Fruit fly (Drosophila melanogaster) whole organism: ENCODE data around the gene CG4073.

Source experiments
- CG8478 ChIP-seq: fragments of >200 bp; optimal IDR thresholded peaks from 2 replicates; lab custom pipeline; 2018; ENCODE audit warnings: inconsistent platforms
- Dll ChIP-seq: fragments of >200 bp; optimal IDR thresholded peaks from 2 replicates; lab custom pipeline; 2017
- EcR ChIP-seq, 2 experiments: fragments of >200 bp; optimal IDR thresholded peaks; 2 replicates each; lab custom pipeline; 2017; ENCODE audit warnings: missing biosample characterization in 2 of 2, missing genetic modification characterization in 2 of 2, missing genetic modification reagents in 2 of 2
- pan ChIP-seq: fragments of >200 bp; optimal IDR thresholded peaks from 2 replicates; lab custom pipeline; 2017
- psq ChIP-seq: fragments of >200 bp; optimal IDR thresholded peaks from 2 replicates; lab custom pipeline; 2017
- usp ChIP-seq: fragments of >200 bp; optimal IDR thresholded peaks from 2 replicates; lab custom pipeline; 2017; ENCODE audit warnings: missing biosample characterization, missing genetic modification characterization, mixed read lengths

CG4073 gene

DNA sequence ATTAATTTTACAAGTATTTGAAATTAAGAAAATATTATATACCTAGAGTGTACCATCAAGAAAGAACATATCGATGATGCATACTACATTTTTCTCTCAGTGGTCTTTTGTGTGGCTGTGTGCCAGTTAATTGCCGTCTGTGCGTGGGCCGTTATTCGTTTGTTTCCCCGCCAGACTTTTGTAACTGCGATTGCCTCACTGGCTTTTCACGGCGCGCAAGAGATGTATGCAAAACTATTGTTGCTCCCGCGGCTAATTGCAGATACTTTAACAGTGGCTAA lies 33.0 kb upstream of the CG4073 start:
- TF ChIP-seq Dll (lab: Kevin White, UChicago), result no peak
- TF ChIP-seq pan, result no peak
- no peak for TF ChIP-seq EcR (GFP tag; optimal IDR thresholded peaks at IDR 0.05; lab: Kevin White, UChicago)
- TF ChIP-seq psq (lab: Kevin White, UChicago), result no peak
- TF ChIP-seq usp, result no peak
- TF ChIP-seq CG8478 (lab: Kevin White, UChicago), result no peak

DNA sequence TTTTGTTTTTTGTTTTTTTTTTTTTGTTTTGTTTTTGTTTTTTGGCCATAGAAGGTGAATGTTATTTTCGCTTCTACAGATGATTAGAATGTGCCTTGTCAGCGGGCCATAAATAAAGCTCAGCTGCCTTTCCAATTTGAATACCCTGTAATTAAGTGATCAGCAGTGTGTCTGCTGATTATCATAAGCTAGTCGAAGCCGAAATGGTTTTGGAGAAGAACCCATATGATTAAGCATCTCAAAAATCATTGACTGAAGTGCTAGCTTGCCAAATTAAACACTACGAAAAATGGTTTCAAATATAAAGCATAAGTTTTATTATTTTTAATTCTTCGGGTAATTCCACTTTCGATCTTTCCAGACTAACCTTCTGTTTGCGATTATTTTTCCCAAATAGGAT lies 31.4 kb upstream of the CG4073 start:
- TF ChIP-seq usp (no peak), psq (lab: Kevin White, UChicago) (no peak), pan (no peak), Dll (lab: Kevin White, UChicago) (no peak), EcR (GFP tag; optimal IDR thresholded peaks at IDR 0.05; lab: Kevin White, UChicago) (no peak), CG8478 (lab: Kevin White, UChicago) (no peak)

DNA sequence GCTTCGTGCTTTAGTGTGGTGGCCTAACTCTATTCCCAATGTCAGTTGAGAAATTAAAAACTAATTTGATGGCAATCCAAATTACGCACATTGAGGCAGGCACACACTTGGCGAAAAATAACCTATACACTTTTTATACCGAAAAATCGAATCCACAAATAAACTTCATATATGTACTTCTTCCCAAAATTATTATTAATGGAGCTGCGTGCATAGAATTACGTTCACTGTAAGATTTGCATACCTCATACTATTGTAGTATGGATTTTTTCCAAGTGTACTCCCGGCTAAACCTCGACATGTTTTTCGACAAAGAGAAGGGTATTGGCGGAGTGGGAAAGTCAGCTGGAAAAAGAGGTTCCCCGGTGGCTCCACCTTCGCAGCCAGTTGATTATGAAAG lies 30.3 kb upstream of the CG4073 start:
- TF ChIP-seq EcR (GFP tag; optimal IDR thresholded peaks at IDR 0.05; lab: Kevin White, UChicago) (no peak), CG8478 (lab: Kevin White, UChicago) (no peak), psq (lab: Kevin White, UChicago) (no peak), pan (no peak), usp (no peak), Dll (lab: Kevin White, UChicago) (no peak)

dm6 chr3R:10686307-10687094 lies 28.1 kb upstream of the CG4073 start, which contains the start of gene Skel:
TSS of gene Skel (plus strand) at chr3R:10686943.
- no peak for TF ChIP-seq pan
- no peak for TF ChIP-seq EcR (GFP tag; optimal IDR thresholded peaks at IDR 0.05; lab: Kevin White, UChicago)
- no peak for TF ChIP-seq CG8478 (lab: Kevin White, UChicago)
- no peak for TF ChIP-seq psq (lab: Kevin White, UChicago)
- no peak for TF ChIP-seq usp
- no peak for TF ChIP-seq Dll (lab: Kevin White, UChicago)

dm6 chr3R:10687312-10687711 lies 27.3 kb upstream of the CG4073 start:
- TF ChIP-seq pan, result no peak
- TF ChIP-seq Dll (lab: Kevin White, UChicago), result no peak
- TF ChIP-seq CG8478 (lab: Kevin White, UChicago), result no peak
- no peak for TF ChIP-seq EcR (GFP tag; optimal IDR thresholded peaks at IDR 0.05; lab: Kevin White, UChicago)
- TF ChIP-seq usp, result no peak

dm6 chr3R:10688160-10688559 lies 26.4 kb upstream of the CG4073 start:
- TF ChIP-seq usp (no peak), psq (lab: Kevin White, UChicago) (no peak), EcR (GFP tag; optimal IDR thresholded peaks at IDR 0.05; lab: Kevin White, UChicago) (no peak), CG8478 (lab: Kevin White, UChicago) (no peak), pan (no peak), Dll (lab: Kevin White, UChicago) (no peak)

DNA sequence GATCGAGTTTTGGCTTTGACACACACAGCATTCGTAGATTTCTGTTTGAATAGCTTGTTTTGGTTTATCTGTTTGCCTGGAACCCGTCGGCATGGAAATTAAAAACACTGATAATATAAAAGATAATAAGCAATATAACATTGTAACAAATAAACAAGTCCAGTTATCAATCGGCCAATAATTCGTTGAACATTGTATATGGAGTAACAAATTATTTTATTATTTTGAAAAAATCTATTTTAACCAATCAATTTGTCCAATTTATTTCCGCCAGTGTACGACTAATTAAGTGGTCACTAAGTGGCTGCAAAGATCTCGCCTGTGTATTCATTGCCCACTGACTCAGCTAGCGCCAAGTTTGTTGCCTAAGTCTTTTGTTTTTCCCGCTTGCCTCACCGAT lies 25.8 kb upstream of the CG4073 start:
- no peak for TF ChIP-seq EcR (GFP tag; optimal IDR thresholded peaks at IDR 0.05; lab: Kevin White, UChicago)
- TF ChIP-seq CG8478 (lab: Kevin White, UChicago), result no peak
- TF ChIP-seq psq (lab: Kevin White, UChicago), result no peak
- no peak for TF ChIP-seq usp
- no peak for TF ChIP-seq Dll (lab: Kevin White, UChicago)
- TF ChIP-seq pan, result no peak

DNA sequence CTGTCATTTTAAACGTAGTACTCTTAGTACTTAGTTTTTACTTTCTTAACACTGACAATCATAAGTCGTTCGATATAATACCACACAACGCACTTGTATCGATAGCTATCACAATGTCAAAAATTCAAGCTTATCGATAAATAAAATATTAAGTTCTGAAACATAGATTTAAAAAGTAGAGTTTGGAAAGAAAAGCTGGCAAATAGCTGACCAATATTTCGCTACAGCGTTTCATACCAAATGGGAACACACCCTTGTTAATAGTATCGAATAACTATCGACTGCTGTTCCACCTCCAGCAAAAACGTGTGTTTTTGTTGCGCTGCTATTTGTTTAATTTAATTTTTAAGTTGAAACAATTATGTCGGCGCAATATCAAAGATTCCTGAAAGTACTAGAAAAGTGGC lies 18.2 kb upstream of the CG4073 start, which contains the start of the genes pug, CG14683 and CG46459:
Gene pug (plus strand): TSS at position 164 of the 407 bp plus-strand sequence.
Gene CG14683 (plus strand): TSS at position 277 of the 407 bp plus-strand sequence.
Gene CG46459 (plus strand): TSS at position 277 of the 407 bp plus-strand sequence.
- TF ChIP-seq Dll (lab: Kevin White, UChicago), result no peak

dm6 chr3R:10699020-10699951 lies 15.3 kb upstream of the CG4073 start:
- TF ChIP-seq Dll (lab: Kevin White, UChicago) (no peak), usp (no peak), EcR (GFP tag; optimal IDR thresholded peaks at IDR 0.05; lab: Kevin White, UChicago) (no peak), pan (no peak)

DNA sequence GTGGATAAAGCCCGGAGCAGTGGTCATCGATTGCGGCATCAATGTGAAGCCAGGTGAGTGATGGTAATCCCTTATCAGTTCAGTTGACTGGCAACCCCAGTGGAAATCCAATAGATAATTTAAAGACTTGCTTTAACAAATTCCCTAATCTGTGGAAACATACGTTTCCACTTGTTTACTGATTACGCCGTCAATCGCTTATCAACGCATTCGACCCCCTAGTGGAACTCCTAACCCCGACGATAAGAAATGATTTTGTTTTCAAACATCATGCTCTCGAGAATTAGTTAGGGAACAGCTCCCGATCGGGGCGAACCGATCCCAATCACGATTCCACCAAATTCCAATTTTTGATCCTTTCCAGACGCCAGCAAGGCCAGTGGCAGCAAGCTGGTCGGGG lies 14.0 kb upstream of the CG4073 start:
- TF ChIP-seq usp, result no peak
- TF ChIP-seq Dll (lab: Kevin White, UChicago), result no peak
- no peak for TF ChIP-seq EcR (GFP tag; optimal IDR thresholded peaks at IDR 0.05; lab: Kevin White, UChicago)
- TF ChIP-seq psq (lab: Kevin White, UChicago), result no peak
- no peak for TF ChIP-seq pan
- no peak for TF ChIP-seq CG8478 (lab: Kevin White, UChicago)

dm6 chr3R:10704975-10705374 lies 9.6 kb upstream of the CG4073 start, which contains the start of gene CG31391:
TSS of gene CG31391 (minus strand) at chr3R:10705075.
- TF ChIP-seq psq (lab: Kevin White, UChicago) (no peak), usp (no peak), EcR (GFP tag; optimal IDR thresholded peaks at IDR 0.05; lab: Kevin White, UChicago) (no peak), pan (no peak), CG8478 (lab: Kevin White, UChicago) (no peak)

- TF ChIP-seq EcR (GFP tag; optimal IDR thresholded peaks at IDR 0.05; lab: Kevin White, UChicago) (no peak), psq (lab: Kevin White, UChicago) (no peak), CG8478 (lab: Kevin White, UChicago) (no peak), usp (no peak), Dll (lab: Kevin White, UChicago) (no peak), pan (no peak)
Observed at dm6 chr3R:10706763-10707162, 7.8 kb upstream of the CG4073 start, which contains the start of the genes CG31467 and CG14684. TSS of gene CG31467 (minus strand) at chr3R:10706863. TSS of gene CG14684 (plus strand) at chr3R:10706974.
